Worm (Caenorhabditis elegans) whole organism, midembryonic: ENCODE data around the gene col-123.

Experiments
- T22C8.4 ChIP-seq: fragments of 200-800 bp; sonication (Bioruptor generic); IDR thresholded peaks from 2 replicates; pipeline ENCODE4 v1.3.6; 2022; ENCODE audit warnings: missing genetic modification characterization, missing compliant biosample characterization
- cog-1 ChIP-seq: sonication (generic microtip); optimal IDR thresholded peaks from 2 replicates; lab custom pipeline; 2016; ENCODE audit warnings: missing genetic modification characterization, missing compliant biosample characterization
- flt-1 ChIP-seq: fragments of 200-800 bp; sonication (Bioruptor generic); IDR thresholded peaks from 2 replicates; pipeline ENCODE4 v1.3.6; 2022; ENCODE audit warnings: missing genetic modification characterization, missing compliant biosample characterization
- klf-2 ChIP-seq: fragments of 200-800 bp; sonication (Bioruptor generic); conservative IDR thresholded peaks from 2 replicates; pipeline ENCODE4 v1.3.6; 2022; ENCODE audit warnings: missing genetic modification reagents, missing genetic modification characterization, missing compliant biosample characterization
- med-1 ChIP-seq: sonication (generic microtip); optimal IDR thresholded peaks from 2 replicates; lab custom pipeline; 2017; ENCODE audit warnings: missing genetic modification characterization, mild to moderate bottlenecking, missing compliant biosample characterization, antibody characterized with exemption, missing genetic modification reagents; ENCODE audit not compliant: insufficient read depth
- ref-1 ChIP-seq: fragments of 200-800 bp; sonication (Bioruptor generic); conservative IDR thresholded peaks from 2 replicates; pipeline ENCODE4 v1.3.6; 2022; ENCODE audit warnings: missing genetic modification reagents, missing genetic modification characterization, missing compliant biosample characterization
- tab-1 ChIP-seq: fragments of 200-800 bp; sonication (Bioruptor generic); IDR thresholded peaks from 2 replicates; pipeline ENCODE4 v1.3.6; 2022; ENCODE audit warnings: missing genetic modification characterization, missing compliant biosample characterization
- ztf-23 ChIP-seq: fragments of 200-800 bp; sonication (Bioruptor generic); IDR thresholded peaks from 2 replicates; pipeline ENCODE4 v1.3.6; 2022; ENCODE audit warnings: missing genetic modification reagents, missing genetic modification characterization, missing compliant biosample characterization
- ztf-29 ChIP-seq: fragments of 200-800 bp; sonication (Bioruptor generic); IDR thresholded peaks from 2 replicates; pipeline ENCODE4 v1.3.6; 2022; ENCODE audit warnings: missing genetic modification reagents, missing genetic modification characterization, missing compliant biosample characterization

col-123 gene

DNA sequence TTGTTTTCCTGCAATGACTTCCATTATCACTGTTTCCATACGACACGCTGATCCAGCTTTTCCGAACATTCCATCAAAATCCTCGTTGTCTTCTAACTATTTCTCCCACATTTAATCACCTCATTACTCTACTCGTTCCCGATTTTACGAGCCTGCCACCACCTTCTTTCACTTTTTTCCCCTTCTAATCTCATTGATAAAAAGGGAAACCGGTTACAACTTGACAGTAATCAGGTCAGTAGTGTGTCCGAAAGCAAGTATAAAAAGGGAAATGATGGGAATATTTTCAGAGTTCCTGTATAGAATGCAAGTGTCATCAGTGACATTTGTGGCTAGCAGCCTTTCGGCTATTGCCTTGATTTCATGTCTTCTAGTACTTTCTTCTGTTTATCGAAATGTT is at the start of gene col-123:
Gene col-123, plus strand, starts transcription at position 301 of the 400 bp plus-strand sequence.
- no peak for TF ChIP-seq ref-1
- no peak for TF ChIP-seq T22C8.4 (GFP tag; lab: Robert Waterston, UW)
- TF ChIP-seq ztf-23, result no peak
- no peak for TF ChIP-seq ztf-29 (GFP tag; lab: Robert Waterston, UW)
- no peak for TF ChIP-seq tab-1

DNA sequence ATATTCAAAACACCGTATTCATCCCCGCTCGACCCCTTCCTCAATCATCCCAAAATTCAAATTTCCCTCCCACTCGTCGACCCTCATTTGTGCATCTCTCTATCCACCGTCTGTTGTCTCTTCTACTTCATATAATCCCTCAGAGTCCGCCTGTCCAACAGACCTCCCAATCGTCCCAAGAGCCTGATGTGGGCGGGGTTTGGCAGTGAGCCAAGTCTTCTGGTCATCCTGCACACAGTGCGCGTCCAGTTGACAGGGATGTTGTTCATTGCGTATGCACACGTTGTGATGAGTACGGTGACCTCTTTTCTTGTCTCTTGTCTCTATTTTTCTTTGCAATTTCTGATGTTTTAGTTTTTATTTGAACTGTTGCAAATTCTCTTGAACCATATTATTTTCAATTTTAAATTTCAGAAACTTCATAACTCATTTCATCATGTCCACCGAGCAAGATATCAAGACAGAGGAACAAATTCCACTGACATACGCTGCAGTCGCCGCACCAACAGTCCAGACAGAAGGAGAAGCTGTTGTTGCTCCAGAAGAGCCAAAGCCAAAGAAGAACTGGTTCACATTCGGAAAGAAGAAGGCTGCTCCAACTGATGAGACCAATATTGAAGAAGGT is 49.5 kb upstream of the col-123 start, which contains the start of gene cav-1:
Gene cav-1, plus strand, starts transcription at position 415 of the 625 bp plus-strand sequence.
- no peak for TF ChIP-seq cog-1 (tag; lab: Kevin White, UChicago)
- 0 out of 2 replicates have a peak, but pooled peaks have one; percentile 10 for TF ChIP-seq flt-1

DNA sequence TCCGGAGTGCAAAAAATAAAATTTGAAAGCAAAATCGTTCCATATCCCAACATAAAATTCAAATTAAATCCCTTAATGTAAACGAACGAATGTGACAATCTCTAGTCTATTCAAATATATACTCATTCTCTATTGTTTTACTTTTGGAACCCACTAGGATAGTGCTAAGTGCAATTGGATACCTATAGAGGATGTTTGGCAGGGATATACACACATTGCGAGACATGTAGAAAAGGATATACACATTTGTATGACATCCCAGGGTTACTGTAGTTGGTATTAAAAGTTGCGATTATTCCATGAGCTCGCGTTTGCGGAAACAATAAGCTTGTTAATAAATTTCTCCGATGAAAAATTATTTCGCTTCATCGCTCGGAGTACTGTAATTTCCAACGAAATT is 48.3 kb upstream of the col-123 start:
- TF ChIP-seq flt-1, result peak; percentile 41; the same call in 1 of the 2 replicates
- no peak for TF ChIP-seq ref-1
- TF ChIP-seq cog-1 (tag; lab: Kevin White, UChicago), result no peak

DNA sequence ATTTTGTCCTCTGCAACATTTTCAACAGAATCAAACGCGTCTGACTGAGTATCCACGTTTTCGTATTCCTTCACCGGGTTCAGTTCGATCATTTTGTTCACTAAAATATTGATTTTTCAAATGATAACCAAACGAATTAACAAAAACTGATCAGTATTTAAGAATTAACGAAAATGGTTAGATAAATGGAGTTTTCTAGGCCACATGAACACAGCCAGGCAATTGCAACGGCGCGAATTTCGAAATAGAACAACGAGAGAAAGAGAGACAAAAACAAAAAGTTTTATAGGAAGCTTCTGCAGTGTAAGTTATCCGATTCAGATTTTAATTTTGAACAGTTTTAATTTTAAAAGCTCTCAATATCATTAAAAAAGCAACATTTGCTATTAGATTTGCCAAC is 44.2 kb upstream of the col-123 start, which contains the start of gene sna-2:
Gene sna-2, minus strand, starts transcription at position 100 of the 400 bp plus-strand sequence.
- TF ChIP-seq ztf-23 (no peak), T22C8.4 (GFP tag; lab: Robert Waterston, UW) (no peak), tab-1 (no peak), flt-1 (no peak), ref-1 (no peak), med-1 (GFP tag; lab: Kevin White, UChicago) (no peak), klf-2 (GFP tag; lab: Robert Waterston, UW) (no peak), ztf-29 (GFP tag; lab: Robert Waterston, UW) (no peak), cog-1 (tag; lab: Kevin White, UChicago) (no peak)

DNA sequence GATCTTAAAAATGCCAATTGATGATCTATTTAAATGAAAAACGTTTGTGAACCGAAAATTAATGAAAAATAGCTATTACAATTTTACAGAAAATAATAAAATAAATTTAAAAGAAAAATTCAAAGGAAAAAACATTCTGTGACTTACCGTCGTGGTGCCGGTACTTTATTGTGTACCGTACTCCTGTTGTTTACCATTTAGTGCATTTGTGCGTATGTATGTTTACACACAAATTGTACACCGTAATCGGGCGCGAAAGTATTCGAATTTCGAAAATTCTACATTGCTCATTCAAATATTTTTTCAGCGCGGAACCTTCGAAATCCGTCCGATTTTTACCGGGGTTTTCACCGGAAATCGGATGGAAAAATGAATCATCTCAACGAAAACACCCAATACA is 43.7 kb upstream of the col-123 start, which contains the start of gene T13F2.6:
Gene T13F2.6, plus strand, starts transcription at position 306 of the 400 bp plus-strand sequence.
- TF ChIP-seq med-1 (GFP tag; lab: Kevin White, UChicago) (no peak), ztf-29 (GFP tag; lab: Robert Waterston, UW) (no peak), ref-1 (no peak), tab-1 (no peak), T22C8.4 (GFP tag; lab: Robert Waterston, UW) (no peak), klf-2 (GFP tag; lab: Robert Waterston, UW) (no peak), flt-1 (no peak), cog-1 (tag; lab: Kevin White, UChicago) (no peak), ztf-23 (no peak)

DNA sequence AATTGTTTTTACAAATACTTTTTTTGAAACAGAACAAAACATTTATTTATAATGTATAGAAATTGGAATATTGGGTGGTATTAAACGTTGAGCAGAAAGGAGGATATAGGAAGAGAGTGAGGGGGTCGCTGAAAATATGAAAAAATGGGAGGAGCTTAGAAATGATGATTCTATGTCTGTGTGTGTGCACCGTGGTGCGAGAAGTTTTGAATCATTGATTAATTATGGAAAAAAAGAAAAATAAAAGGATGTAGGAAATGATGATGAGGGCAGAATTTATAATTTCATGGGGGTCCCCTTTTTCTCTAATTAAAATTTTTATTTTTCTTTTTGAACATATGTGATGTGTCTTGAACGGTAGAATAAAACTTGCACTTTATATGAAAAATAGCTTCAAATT is 37.0 kb upstream of the col-123 start, which contains the start of gene sre-4:
Gene sre-4, minus strand, starts transcription at position 101 of the 400 bp plus-strand sequence.
- TF ChIP-seq T22C8.4 (GFP tag; lab: Robert Waterston, UW), result no peak
- no peak for TF ChIP-seq flt-1
- no peak for TF ChIP-seq ref-1
- no peak for TF ChIP-seq cog-1 (tag; lab: Kevin White, UChicago)
- TF ChIP-seq med-1 (GFP tag; lab: Kevin White, UChicago), result no peak
- TF ChIP-seq tab-1, result no peak
- no peak for TF ChIP-seq klf-2 (GFP tag; lab: Robert Waterston, UW)
- no peak for TF ChIP-seq ztf-29 (GFP tag; lab: Robert Waterston, UW)
- no peak for TF ChIP-seq ztf-23

DNA sequence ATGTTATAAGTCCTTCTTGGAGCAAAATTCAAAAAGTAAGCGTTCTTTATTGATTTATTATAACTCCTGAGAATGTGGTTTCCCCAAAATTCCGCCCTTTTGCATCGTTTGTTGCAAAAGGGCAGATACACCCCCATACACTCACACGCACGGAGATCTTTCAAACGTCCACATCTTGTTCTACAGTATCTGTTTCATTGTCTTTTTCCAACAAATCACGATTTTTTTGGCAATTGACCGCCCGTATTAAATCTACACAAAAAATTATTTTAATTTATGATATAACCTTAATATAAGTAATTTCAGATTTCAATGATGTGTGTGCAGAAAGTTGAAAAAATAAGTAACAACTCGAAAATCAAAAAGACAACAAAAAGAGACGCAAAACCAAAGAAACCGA is 32.2 kb upstream of the col-123 start, which contains the start of gene T13F2.4:
Gene T13F2.4, plus strand, starts transcription at position 301 of the 400 bp plus-strand sequence.
- TF ChIP-seq T22C8.4 (GFP tag; lab: Robert Waterston, UW) (no peak), klf-2 (GFP tag; lab: Robert Waterston, UW) (no peak), med-1 (GFP tag; lab: Kevin White, UChicago) (no peak)

DNA sequence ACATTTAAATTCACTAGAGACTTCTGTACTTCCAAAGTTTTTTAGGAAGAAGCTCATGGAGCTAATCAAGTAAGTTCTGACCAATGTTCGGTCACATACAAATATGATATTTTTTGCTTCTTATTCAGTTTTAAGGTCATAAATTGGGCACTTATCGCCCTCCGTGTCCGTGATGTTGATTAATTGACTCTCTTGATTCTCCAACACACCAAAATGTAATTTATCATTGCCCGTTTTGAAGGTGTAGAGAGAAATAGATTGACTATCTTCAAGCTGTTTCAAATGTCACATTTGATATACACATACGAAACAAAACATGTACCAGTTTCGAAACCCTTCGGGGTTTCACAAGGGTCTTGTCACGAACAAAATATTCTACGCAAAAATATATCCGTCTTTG is 31.0 kb upstream of the col-123 start:
- no peak for TF ChIP-seq ztf-29 (GFP tag; lab: Robert Waterston, UW)
- TF ChIP-seq T22C8.4 (GFP tag; lab: Robert Waterston, UW), result no peak
- no peak for TF ChIP-seq cog-1 (tag; lab: Kevin White, UChicago)
- no peak for TF ChIP-seq ref-1
- no peak for TF ChIP-seq klf-2 (GFP tag; lab: Robert Waterston, UW)
- no peak for TF ChIP-seq tab-1
- no peak for TF ChIP-seq flt-1
- no peak for TF ChIP-seq med-1 (GFP tag; lab: Kevin White, UChicago)
- no peak for TF ChIP-seq ztf-23

DNA sequence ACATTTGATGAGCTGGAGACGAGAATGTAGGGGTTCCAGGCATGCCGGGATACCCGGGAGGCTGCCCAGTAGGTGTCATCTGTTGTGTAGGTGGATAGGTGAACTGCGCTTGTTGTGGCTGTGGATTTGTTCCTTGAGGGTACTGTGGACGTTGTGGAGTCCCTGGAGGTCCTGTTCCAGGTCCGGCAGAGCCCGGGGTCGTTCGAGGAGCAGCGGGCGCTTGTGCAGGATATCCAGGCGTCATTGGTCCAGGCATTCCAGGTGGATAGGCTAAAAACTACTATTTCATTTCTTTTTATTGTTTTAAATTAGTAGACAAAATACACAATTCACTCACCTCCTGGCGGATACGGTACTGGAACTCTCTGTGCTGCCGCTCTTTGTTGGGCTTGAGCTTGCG is 26.5 kb upstream of the col-123 start:
- TF ChIP-seq flt-1 (no peak), T22C8.4 (GFP tag; lab: Robert Waterston, UW) (no peak), ref-1 (no peak), ztf-23 (no peak), ztf-29 (GFP tag; lab: Robert Waterston, UW) (no peak), cog-1 (tag; lab: Kevin White, UChicago) (no peak), tab-1 (no peak)

DNA sequence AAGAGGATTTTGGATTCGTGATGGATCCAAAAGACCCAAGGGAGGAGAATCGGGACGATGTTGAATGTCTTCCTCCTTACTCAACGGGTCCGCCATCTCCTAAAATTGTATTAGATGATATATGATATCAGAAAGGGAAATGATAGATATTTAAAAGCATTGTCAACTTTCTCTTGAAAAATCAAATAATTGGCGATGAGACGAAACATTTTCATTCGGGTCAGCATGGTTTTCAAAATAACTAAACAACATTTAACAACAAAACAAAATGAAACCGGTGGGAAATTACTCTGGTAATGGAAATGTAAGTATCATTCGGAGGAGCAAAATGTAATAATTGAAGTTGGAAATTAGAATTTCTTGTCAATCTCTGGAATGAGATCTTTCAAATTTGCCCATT is 25.2 kb upstream of the col-123 start, which contains the start of gene pis-1:
Gene pis-1, minus strand, starts transcription at position 101 of the 400 bp plus-strand sequence.
- TF ChIP-seq klf-2 (GFP tag; lab: Robert Waterston, UW) (no peak), flt-1 (no peak), med-1 (GFP tag; lab: Kevin White, UChicago) (no peak), T22C8.4 (GFP tag; lab: Robert Waterston, UW) (no peak), cog-1 (tag; lab: Kevin White, UChicago) (no peak), ztf-29 (GFP tag; lab: Robert Waterston, UW) (no peak), ztf-23 (no peak), ref-1 (no peak), tab-1 (no peak)
